Fruit fly (Drosophila melanogaster): Measurements from ENCODE around the gene Wdr82.

Wdr82 gene

dm6 chr2L:8381508-8382036 lies 7.3 kb downstream of the Wdr82 start, which contains the start of gene AlaRS (continued):
- TF ChIP-seq CG10147 (GFP tag; optimal IDR thresholded peaks at IDR 0.05) (peak; percentile 21), CG12942 (GFP tag; optimal IDR thresholded peaks at IDR 0.05) (peak; percentile 4), CG4328 (GFP tag; optimal IDR thresholded peaks at IDR 0.05) (peak; percentile 27), Hr3 (GFP tag; optimal IDR thresholded peaks at IDR 0.05) (peak; percentile 24), unpg (GFP tag; optimal IDR thresholded peaks at IDR 0.05) (peak; percentile 41), CG7963 (GFP tag; IDR thresholded peaks at IDR 0.05; ENCODE audit: partially characterized antibody) (no peak)

dm6 chr2L:8382646-8383045 lies 8.4 kb downstream of the Wdr82 start, which contains the start of the genes CG13392 and Rcd4:
Gene CG13392, minus strand, starts transcription at chr2L:8382807.
Gene Rcd4, plus strand, starts transcription at chr2L:8382861.
- peak; percentile 31 for TF ChIP-seq Atf-2 (GFP tag; optimal IDR thresholded peaks at IDR 0.05)
- TF ChIP-seq CG17385 (GFP tag; optimal IDR thresholded peaks at IDR 0.05): peak; percentile 65
- peak; percentile 58 for TF ChIP-seq PHDP (tag; optimal IDR thresholded peaks at IDR 0.05)
- no peak for TF ChIP-seq CG2129 (GFP tag; IDR thresholded peaks at IDR 0.05; ENCODE audit: partially characterized antibody)
- peak; percentile 50; the same call in 2 of the 3 replicates for TF ChIP-seq otp (GFP tag; IDR thresholded peaks at IDR 0.05)
- TF ChIP-seq Atf3 (GFP tag; optimal IDR thresholded peaks at IDR 0.05): peak; percentile 59
- TF ChIP-seq MBD-R2 (GFP tag; IDR thresholded peaks at IDR 0.05): peak; percentile 95
- TF ChIP-seq Aef1 (GFP tag; IDR thresholded peaks at IDR 0.05): peak; percentile 36; the same call in 2 of the 3 replicates
- peak; percentile 70 to 82 for TF ChIP-seq dpn (GFP tag; optimal IDR thresholded peaks at IDR 0.05)
- TF ChIP-seq CG14860 (GFP tag; IDR thresholded peaks at IDR 0.05; ENCODE audit: partially characterized antibody): peak; percentile 44; the same call in 2 of the 3 replicates
- no peak for TF ChIP-seq CG31388 (GFP tag; optimal IDR thresholded peaks at IDR 0.05)
- TF ChIP-seq lbe (GFP tag; optimal IDR thresholded peaks at IDR 0.05): peak; percentile 84
- TF ChIP-seq yki (optimal IDR thresholded peaks at IDR 0.05): no peak
- TF ChIP-seq D19A (tag; optimal IDR thresholded peaks at IDR 0.05): no peak
- TF ChIP-seq H2.0 (GFP tag; IDR thresholded peaks at IDR 0.05): peak; percentile 57
- TF ChIP-seq CG12744 (GFP tag; optimal IDR thresholded peaks at IDR 0.05): peak; percentile 44
- peak; percentile 60 to 91 for TF ChIP-seq crp (GFP tag; optimal IDR thresholded peaks at IDR 0.05)
- TF ChIP-seq CG34422 (GFP tag; IDR thresholded peaks at IDR 0.05): peak; percentile 91
- peak; percentile 67; the same call in 1 of the 3 replicates for TF ChIP-seq Doc3 (GFP tag; IDR thresholded peaks at IDR 0.05; ENCODE audit: partially characterized antibody)
- TF ChIP-seq CG1024 (GFP tag; IDR thresholded peaks at IDR 0.05): 0 out of 2 replicates have a peak, but pooled peaks have one; percentile 16
- TF ChIP-seq CG13775 (GFP tag; optimal IDR thresholded peaks at IDR 0.05): peak; percentile 21
- peak; percentile 71 for TF ChIP-seq shn (GFP tag; optimal IDR thresholded peaks at IDR 0.05)
- TF ChIP-seq rib (GFP tag; IDR thresholded peaks at IDR 0.05): peak; percentile 76
- peak; percentile 75 for TF ChIP-seq Fer1 (GFP tag; optimal IDR thresholded peaks at IDR 0.05)
- peak; percentile 23 for TF ChIP-seq CG17802 (tag; optimal IDR thresholded peaks at IDR 0.05)
- TF ChIP-seq Vsx1 (GFP tag; optimal IDR thresholded peaks at IDR 0.05): no peak
- no peak for TF ChIP-seq CG3726 (GFP tag; IDR thresholded peaks at IDR 0.05)
- TF ChIP-seq Hmr (GFP tag; optimal IDR thresholded peaks at IDR 0.05): peak; percentile 78
- peak; percentile 88 for TF ChIP-seq Rfx (GFP tag; IDR thresholded peaks at IDR 0.05)
- TF ChIP-seq CG32767 (GFP tag; IDR thresholded peaks at IDR 0.05): no peak
- TF ChIP-seq org-1 (GFP tag; optimal IDR thresholded peaks at IDR 0.05): peak; percentile 20
- peak; percentile 70 for TF ChIP-seq CG18764 (GFP tag; optimal IDR thresholded peaks at IDR 0.05)
- TF ChIP-seq bigmax (GFP tag; optimal IDR thresholded peaks at IDR 0.05): peak; percentile 24
- peak; percentile 72 for TF ChIP-seq CG33213 (GFP tag; optimal IDR thresholded peaks at IDR 0.05)
- peak; percentile 46 for TF ChIP-seq bcd (GFP tag; optimal IDR thresholded peaks at IDR 0.05)
- TF ChIP-seq repo (GFP tag; optimal IDR thresholded peaks at IDR 0.05): peak; percentile 62
- TF ChIP-seq Trl (optimal IDR thresholded peaks at IDR 0.05): no peak
- peak; percentile 75 for TF ChIP-seq Trl (GFP tag; optimal IDR thresholded peaks at IDR 0.05)
- peak; percentile 94 for TF ChIP-seq grau (tag; optimal IDR thresholded peaks at IDR 0.05)
- peak; percentile 26 for TF ChIP-seq Deaf1 (tag; optimal IDR thresholded peaks at IDR 0.05)
- peak; percentile 78 for TF ChIP-seq CG11456 (GFP tag; IDR thresholded peaks at IDR 0.05)
- peak; percentile 42 for TF ChIP-seq exex (tag; optimal IDR thresholded peaks at IDR 0.05)
- TF ChIP-seq dmrt11E (tag; optimal IDR thresholded peaks at IDR 0.05): peak; percentile 21

Data from whole organism, embryonic.